Fruit fly (Drosophila melanogaster) whole organism, embryonic: ENCODE measurements around the gene Npc2f.

Source experiments
- BEAF-32 ChIP-seq: fragments of 200-800 bp; sonication (Bioruptor generic); optimal IDR thresholded peaks from 3 replicates; lab custom pipeline; 2017; ENCODE audit warnings: missing biosample characterization, missing genetic modification characterization, mild to moderate bottlenecking, moderate library complexity, missing genetic modification reagents
- CG12219 ChIP-seq: fragments of 200-800 bp; sonication (Bioruptor generic); optimal IDR thresholded peaks from 3 replicates; lab custom pipeline; 2018; ENCODE audit warnings: missing biosample characterization, mild to moderate bottlenecking, missing genetic modification characterization
- CG12659 ChIP-seq: fragments of 200-800 bp; sonication (Bioruptor generic); optimal IDR thresholded peaks from 3 replicates; lab custom pipeline; 2017; ENCODE audit warnings: mild to moderate bottlenecking, missing biosample characterization, missing genetic modification reagents, missing genetic modification characterization
- CG13287 ChIP-seq: fragments of 200-800 bp; sonication (Bioruptor generic); IDR thresholded peaks from 2 replicates; pipeline ENCODE4 v1.3.6; 2022; ENCODE audit warnings: missing biosample characterization, missing genetic modification characterization; ENCODE audit not compliant: partially characterized antibody
- CG13624 ChIP-seq: fragments of 200-800 bp; sonication (Bioruptor generic); optimal IDR thresholded peaks from 2 replicates; lab custom pipeline; 2016; ENCODE audit warnings: missing biosample characterization, missing genetic modification characterization
- CG17829 ChIP-seq: fragments of 200-800 bp; optimal IDR thresholded peaks from 2 replicates; lab custom pipeline; 2019; ENCODE audit warnings: missing biosample characterization, mild to moderate bottlenecking, missing genetic modification characterization, moderate library complexity
- CG18764 ChIP-seq: fragments of 200-800 bp; sonication (Bioruptor generic); optimal IDR thresholded peaks from 3 replicates; lab custom pipeline; 2016; ENCODE audit warnings: missing biosample characterization, missing genetic modification characterization
- CG2120 ChIP-seq: fragments of 200-800 bp; sonication (Bioruptor generic); optimal IDR thresholded peaks from 3 replicates; lab custom pipeline; 2016; ENCODE audit warnings: missing biosample characterization, missing genetic modification characterization
- CG2712 ChIP-seq: fragments of 200-800 bp; optimal IDR thresholded peaks from 3 replicates; lab custom pipeline; 2019; ENCODE audit warnings: missing biosample characterization, mild to moderate bottlenecking, missing genetic modification characterization, moderate library complexity
- CG3281 ChIP-seq: fragments of 200-800 bp; sonication (Bioruptor generic); optimal IDR thresholded peaks from 3 replicates; lab custom pipeline; 2017; ENCODE audit warnings: missing biosample characterization, mild to moderate bottlenecking, missing genetic modification characterization
- CG4404 ChIP-seq: fragments of 200-800 bp; sonication (Bioruptor generic); IDR thresholded peaks from 2 replicates; pipeline ENCODE4 v1.3.6; 2022; ENCODE audit warnings: missing biosample characterization, missing genetic modification characterization
- CG6854 ChIP-seq: fragments of 200-800 bp; sonication (Bioruptor generic); optimal IDR thresholded peaks from 3 replicates; lab custom pipeline; 2017; ENCODE audit warnings: missing biosample characterization, mild to moderate bottlenecking, missing genetic modification characterization
- CG7745 ChIP-seq: fragments of 200-800 bp; sonication (Bioruptor generic); optimal IDR thresholded peaks from 2 replicates; lab custom pipeline; 2018; ENCODE audit warnings: missing biosample characterization, mild to moderate bottlenecking, missing genetic modification characterization, moderate library complexity
- CG7786 ChIP-seq: fragments of 200-800 bp; sonication (Bioruptor generic); optimal IDR thresholded peaks from 2 replicates; lab custom pipeline; 2016; ENCODE audit warnings: missing biosample characterization, missing genetic modification characterization
- CG9797 ChIP-seq: fragments of 200-800 bp; sonication (Bioruptor generic); optimal IDR thresholded peaks from 3 replicates; lab custom pipeline; 2018; ENCODE audit warnings: missing biosample characterization, mild to moderate bottlenecking, missing genetic modification characterization
- CoRest ChIP-seq: fragments of 200-800 bp; sonication (Bioruptor generic); optimal IDR thresholded peaks from 3 replicates; lab custom pipeline; 2018; ENCODE audit warnings: missing biosample characterization, mild to moderate bottlenecking, missing genetic modification characterization, moderate library complexity
- Dad ChIP-seq: fragments of 200-800 bp; sonication (Bioruptor generic); optimal IDR thresholded peaks from 3 replicates; lab custom pipeline; 2016; ENCODE audit warnings: missing biosample characterization, missing genetic modification characterization
- Doc2 ChIP-seq: fragments of 200-800 bp; sonication (Bioruptor generic); IDR thresholded peaks from 2 replicates; pipeline ENCODE4 v1.3.6; 2022; ENCODE audit warnings: missing biosample characterization, missing genetic modification characterization
- Dp ChIP-seq: fragments of 200-800 bp; sonication (Bioruptor generic); optimal IDR thresholded peaks from 2 replicates; lab custom pipeline; 2018; ENCODE audit warnings: missing biosample characterization, mild to moderate bottlenecking, missing genetic modification characterization, moderate library complexity
- Dref ChIP-seq: fragments of 200-800 bp; sonication (Bioruptor generic); IDR thresholded peaks from 2 replicates; pipeline ENCODE4 v1.3.6; 2022; ENCODE audit warnings: missing biosample characterization, missing genetic modification characterization
- E2f1 ChIP-seq: fragments of 200-800 bp; sonication (Bioruptor generic); IDR thresholded peaks from 2 replicates; pipeline ENCODE4 v1.3.6; 2022; ENCODE audit warnings: missing biosample characterization, missing genetic modification characterization
- Eip74EF ChIP-seq, 2 experiments: fragments of 200-800 bp in 1 of 2; fragments of >200 bp in 1 of 2; sonication (Bioruptor generic) in 1 of 2; optimal IDR thresholded peaks; 2 replicates each; lab custom pipeline; 2017 to 2019; ENCODE audit warnings: missing biosample characterization in 2 of 2, missing genetic modification characterization in 2 of 2, mild to moderate bottlenecking in 1 of 2, moderate library complexity in 1 of 2
- Ets65A ChIP-seq: fragments of 200-800 bp; sonication (Bioruptor generic); peaks from one replicate; lab custom pipeline; 2016; ENCODE audit warnings: missing biosample characterization, missing genetic modification characterization
- GATAe ChIP-seq: fragments of 200-800 bp; sonication (Bioruptor generic); conservative IDR thresholded peaks from 2 replicates; pipeline ENCODE4 v1.3.6; 2022; ENCODE audit warnings: missing biosample characterization, missing genetic modification characterization
- Gsc ChIP-seq: fragments of 200-800 bp; sonication (Bioruptor generic); IDR thresholded peaks from 2 replicates; pipeline ENCODE4 v1.3.6; 2022; ENCODE audit warnings: missing biosample characterization, missing genetic modification characterization
- Hmr ChIP-seq: fragments of 200-800 bp; sonication (Bioruptor generic); optimal IDR thresholded peaks from 3 replicates; lab custom pipeline; 2017; ENCODE audit warnings: mild to moderate bottlenecking, missing biosample characterization, missing genetic modification reagents, missing genetic modification characterization
- Mad ChIP-seq: fragments of 200-800 bp; sonication (Bioruptor generic); optimal IDR thresholded peaks from 2 replicates; lab custom pipeline; 2016; ENCODE audit warnings: missing biosample characterization, missing genetic modification characterization
- Max ChIP-seq: fragments of 200-800 bp; sonication (Bioruptor generic); optimal IDR thresholded peaks from 2 replicates; lab custom pipeline; 2016; ENCODE audit warnings: missing biosample characterization, mild to moderate bottlenecking, missing genetic modification characterization
- amos ChIP-seq: fragments of 200-800 bp; sonication (Bioruptor generic); IDR thresholded peaks from 2 replicates; pipeline ENCODE4 v1.3.6; 2022; ENCODE audit warnings: missing biosample characterization, missing genetic modification characterization; ENCODE audit not compliant: partially characterized antibody
- ash1 ChIP-seq: fragments of 200-800 bp; sonication (Bioruptor generic); optimal IDR thresholded peaks from 2 replicates; lab custom pipeline; 2018; ENCODE audit warnings: missing biosample characterization, mild to moderate bottlenecking, missing genetic modification characterization
- croc ChIP-seq: fragments of 200-800 bp; sonication (Bioruptor generic); conservative IDR thresholded peaks from 3 replicates; pipeline ENCODE4 v1.3.6; 2022; ENCODE audit warnings: missing biosample characterization, missing genetic modification characterization
- cwo ChIP-seq: fragments of 200-800 bp; sonication (Bioruptor generic); optimal IDR thresholded peaks from 3 replicates; lab custom pipeline; 2017; ENCODE audit warnings: missing biosample characterization, missing genetic modification characterization, mild to moderate bottlenecking, moderate library complexity, missing genetic modification reagents
- disco-r ChIP-seq: fragments of 200-800 bp; sonication (Bioruptor generic); optimal IDR thresholded peaks from 2 replicates; lab custom pipeline; 2016; ENCODE audit warnings: missing biosample characterization, missing genetic modification characterization
- emc ChIP-seq: fragments of 200-800 bp; sonication (Bioruptor generic); optimal IDR thresholded peaks from 2 replicates; lab custom pipeline; 2016; ENCODE audit warnings: missing biosample characterization, missing genetic modification characterization
- exex ChIP-seq: fragments of 200-800 bp; sonication (Bioruptor generic); optimal IDR thresholded peaks from 4 replicates; lab custom pipeline; 2018; ENCODE audit warnings: missing biosample characterization, mild to moderate bottlenecking, missing genetic modification characterization, moderate library complexity
- gce ChIP-seq: fragments of 200-800 bp; sonication (Bioruptor generic); IDR thresholded peaks from 3 replicates; pipeline ENCODE4 v1.3.6; 2022; ENCODE audit warnings: missing biosample characterization, missing genetic modification characterization
- jigr1 ChIP-seq: fragments of 200-800 bp; sonication (Bioruptor generic); IDR thresholded peaks from 3 replicates; pipeline ENCODE4 v1.3.6; 2022; ENCODE audit warnings: missing biosample characterization, missing genetic modification characterization
- jumu ChIP-seq: fragments of 200-800 bp; sonication (Bioruptor generic); optimal IDR thresholded peaks from 3 replicates; lab custom pipeline; 2016; ENCODE audit warnings: missing biosample characterization, missing genetic modification characterization
- mld ChIP-seq: fragments of 200-800 bp; sonication (Bioruptor generic); IDR thresholded peaks from 3 replicates; pipeline ENCODE4 v1.3.6; 2022; ENCODE audit warnings: missing biosample characterization, missing genetic modification characterization; ENCODE audit not compliant: partially characterized antibody
- pan ChIP-seq, 4 experiments: fragments of >200 bp in 3 of 4; fragments of 200-800 bp in 1 of 4; sonication (Bioruptor generic) in 1 of 4; optimal IDR thresholded peaks in 3 of 4; IDR thresholded peaks in 1 of 4; 2 replicates each; pipeline versions ENCODE4 v1.3.6 to Lab custom; 2017 to 2022; ENCODE audit warnings: missing biosample characterization in 2 of 4, missing genetic modification characterization in 2 of 4, mixed read lengths in 1 of 4
- peb ChIP-seq: fragments of 200-800 bp; sonication (Bioruptor generic); IDR thresholded peaks from 2 replicates; pipeline ENCODE4 v1.3.6; 2022; ENCODE audit warnings: missing biosample characterization, missing genetic modification characterization
- pho ChIP-seq: fragments of 200-800 bp; sonication (Bioruptor generic); optimal IDR thresholded peaks from 2 replicates; lab custom pipeline; 2016; ENCODE audit warnings: missing biosample characterization, missing genetic modification characterization
- sc ChIP-seq, 3 experiments: fragments of >200 bp in 2 of 3; fragments of 200-800 bp in 1 of 3; sonication (Bioruptor generic) in 1 of 3; optimal IDR thresholded peaks; 2 replicates in 2 of 3; 3 replicates in 1 of 3; lab custom pipeline; 2017; ENCODE audit warnings: mild to moderate bottlenecking in 1 of 3, missing biosample characterization in 1 of 3, missing genetic modification characterization in 1 of 3, missing genetic modification reagents in 1 of 3
- schlank ChIP-seq: fragments of 200-800 bp; sonication (Bioruptor generic); optimal IDR thresholded peaks from 2 replicates; lab custom pipeline; 2018; ENCODE audit warnings: missing biosample characterization, mild to moderate bottlenecking, missing genetic modification characterization
- scrt ChIP-seq: fragments of 200-800 bp; sonication (Bioruptor generic); optimal IDR thresholded peaks from 2 replicates; lab custom pipeline; 2018; ENCODE audit warnings: missing biosample characterization, mild to moderate bottlenecking, missing genetic modification characterization, moderate library complexity
- sima ChIP-seq: fragments of 200-800 bp; sonication (Bioruptor generic); optimal IDR thresholded peaks from 2 replicates; lab custom pipeline; 2016; ENCODE audit warnings: missing biosample characterization, missing genetic modification characterization
- tna ChIP-seq: fragments of 200-800 bp; sonication (Bioruptor generic); IDR thresholded peaks from 2 replicates; pipeline ENCODE4 v1.3.6; 2022; ENCODE audit warnings: missing biosample characterization, missing genetic modification characterization; ENCODE audit not compliant: partially characterized antibody
- tup ChIP-seq: fragments of 200-800 bp; sonication (Bioruptor generic); optimal IDR thresholded peaks from 2 replicates; lab custom pipeline; 2016; ENCODE audit warnings: missing biosample characterization, mild to moderate bottlenecking, missing genetic modification characterization, moderate library complexity
- wek ChIP-seq: fragments of 200-800 bp; sonication (Bioruptor generic); optimal IDR thresholded peaks from 3 replicates; lab custom pipeline; 2018; ENCODE audit warnings: missing biosample characterization, mild to moderate bottlenecking, missing genetic modification characterization, moderate library complexity

The Npc2f gene

DNA sequence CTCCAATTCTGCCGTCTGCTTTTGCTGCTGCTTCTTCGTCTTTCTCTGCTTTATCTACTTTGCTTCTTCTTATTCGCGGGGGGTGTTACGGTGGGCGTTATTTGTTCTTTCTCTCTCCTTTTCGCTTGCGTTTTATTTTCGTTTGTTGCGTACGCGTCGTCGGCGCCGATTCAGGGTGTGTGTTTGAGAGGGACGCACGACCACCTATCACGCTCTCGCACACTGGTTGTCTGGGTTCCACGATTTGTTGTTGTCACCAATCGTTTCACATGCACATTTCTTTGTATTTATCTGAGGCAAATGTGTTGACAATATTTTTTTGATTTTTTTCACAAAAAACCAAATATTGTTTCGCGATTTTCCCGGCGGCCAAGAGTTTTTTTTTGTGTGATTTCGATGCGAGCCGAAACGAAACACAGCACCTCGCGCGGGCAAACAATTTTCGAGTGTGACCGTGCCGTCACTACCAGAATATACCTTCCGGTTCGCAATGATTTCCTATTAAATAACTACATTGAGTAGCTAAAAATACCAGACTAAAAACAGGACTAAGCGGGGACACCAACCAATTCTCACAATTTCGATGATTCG is 32.3 kb upstream of the Npc2f start, which contains the start of gene Syx1A (continued):
- TF ChIP-seq amos (GFP tag; lab: Robert Waterston, UW) (no peak), CG6854 (GFP tag; lab: Kevin White, UChicago) (peak; percentile 59), CG12659 (GFP tag; lab: Kevin White, UChicago) (peak; percentile 60), CG3281 (GFP tag; lab: Kevin White, UChicago) (peak; percentile 55), Eip74EF (GFP tag; optimal IDR thresholded peaks at IDR 0.05; lab: Kevin White, UChicago) (no peak), CG9797 (peak; percentile 94), croc (GFP tag; lab: Robert Waterston, UW) (no peak), pho (GFP tag; lab: Kevin White, UChicago) (peak; percentile 23), Hmr (GFP tag; lab: Kevin White, UChicago) (peak; percentile 56), jumu (GFP tag; lab: Kevin White, UChicago) (no peak), Doc2 (GFP tag; lab: Robert Waterston, UW) (no peak), sc (optimal IDR thresholded peaks at IDR 0.05; lab: Kevin White, UChicago) (no peak), sc (GFP tag; optimal IDR thresholded peaks at IDR 0.05; lab: Kevin White, UChicago) (no peak), mld (GFP tag; lab: Robert Waterston, UW) (no peak), CG7786 (no peak), CG4404 (GFP tag; lab: Robert Waterston, UW) (no peak), Dad (GFP tag; lab: Kevin White, UChicago) (no peak), CG17829 (tag; lab: Kevin White, UChicago) (peak; percentile 64), CG2120 (peak; percentile 22), tna (no peak), E2f1 (GFP tag; lab: Robert Waterston, UW) (no peak), CG12219 (peak; percentile 10), Max (GFP tag; lab: Kevin White, UChicago) (no peak), sima (no peak), CG2712 (tag; lab: Kevin White, UChicago) (peak; percentile 29), emc (no peak), pan (optimal IDR thresholded peaks at IDR 0.05; lab: Kevin White, UChicago) (no peak), pan (GFP tag; optimal IDR thresholded peaks at IDR 0.05 in 1 of 2, IDR thresholded peaks at IDR 0.05 in 1 of 2) (no peak), wek (GFP tag; lab: Kevin White, UChicago) (no peak), CG7745 (tag; lab: Kevin White, UChicago) (no peak), Gsc (GFP tag; lab: Robert Waterston, UW) (no peak), CG18764 (GFP tag; lab: Kevin White, UChicago) (no peak), disco-r (GFP tag; lab: Kevin White, UChicago) (no peak), schlank (no peak), BEAF-32 (GFP tag; lab: Kevin White, UChicago) (peak; percentile 48), CoRest (peak; percentile 11), Dref (GFP tag; lab: Robert Waterston, UW) (no peak), tup (GFP tag; lab: Kevin White, UChicago) (no peak), Ets65A (GFP tag; lab: Kevin White, UChicago) (no peak), cwo (GFP tag; lab: Kevin White, UChicago) (peak; percentile 26), gce (GFP tag; lab: Robert Waterston, UW) (no peak), ash1 (no peak), Dp (peak; percentile 25), CG13287 (GFP tag; lab: Robert Waterston, UW) (no peak), GATAe (GFP tag; lab: Robert Waterston, UW) (no peak), CG13624 (peak; percentile 32), peb (GFP tag; lab: Robert Waterston, UW) (no peak), jigr1 (GFP tag; lab: Robert Waterston, UW) (no peak), Mad (GFP tag; lab: Kevin White, UChicago) (peak; percentile 0), exex (tag; lab: Kevin White, UChicago) (no peak), scrt (GFP tag; lab: Kevin White, UChicago) (peak; percentile 57)
